Fruit fly (Drosophila melanogaster): ENCODE data around the gene Obp83a.

DNA sequence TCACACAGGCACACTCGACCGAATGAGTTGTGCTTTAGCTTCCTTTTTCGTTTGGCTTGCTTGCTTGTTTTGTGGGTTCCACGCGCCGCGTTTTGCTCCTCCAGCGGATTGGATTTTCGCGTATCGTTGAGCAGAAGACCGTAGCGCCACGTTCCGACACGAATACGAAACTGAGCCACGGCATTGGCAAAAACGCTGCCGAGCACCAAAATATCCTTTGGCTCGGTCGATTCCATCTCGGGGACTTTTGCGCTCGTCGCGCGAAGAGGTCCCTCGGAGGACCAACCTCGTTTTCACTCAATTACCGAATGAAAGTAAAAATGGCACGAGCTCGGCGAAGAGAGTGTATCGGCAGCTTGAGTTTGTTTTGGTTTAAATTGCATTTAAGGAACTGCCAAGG is 15.7 kb downstream of the Obp83a start, which contains the start of gene side-III:
- TF ChIP-seq CG11085 (GFP tag; IDR thresholded peaks at IDR 0.05), result no peak
- TF ChIP-seq unpg (GFP tag; optimal IDR thresholded peaks at IDR 0.05), result no peak
- TF ChIP-seq Gug (GFP tag; IDR thresholded peaks at IDR 0.05), result no peak
- TF ChIP-seq pan (optimal IDR thresholded peaks at IDR 0.05), result no peak
- TF ChIP-seq pan (GFP tag; optimal IDR thresholded peaks at IDR 0.05 in 1 of 2, IDR thresholded peaks at IDR 0.05 in 1 of 2), result no peak
- no peak for TF ChIP-seq sna (GFP tag; IDR thresholded peaks at IDR 0.05; ENCODE audit: partially characterized antibody)
- no peak for TF ChIP-seq Mes4 (GFP tag; optimal IDR thresholded peaks at IDR 0.05)
- no peak for TF ChIP-seq CG9437 (GFP tag; optimal IDR thresholded peaks at IDR 0.05)
- TF ChIP-seq MBD-R2 (GFP tag; IDR thresholded peaks at IDR 0.05), result no peak

All from whole organism, embryonic.